In the genomic region with DNA sequence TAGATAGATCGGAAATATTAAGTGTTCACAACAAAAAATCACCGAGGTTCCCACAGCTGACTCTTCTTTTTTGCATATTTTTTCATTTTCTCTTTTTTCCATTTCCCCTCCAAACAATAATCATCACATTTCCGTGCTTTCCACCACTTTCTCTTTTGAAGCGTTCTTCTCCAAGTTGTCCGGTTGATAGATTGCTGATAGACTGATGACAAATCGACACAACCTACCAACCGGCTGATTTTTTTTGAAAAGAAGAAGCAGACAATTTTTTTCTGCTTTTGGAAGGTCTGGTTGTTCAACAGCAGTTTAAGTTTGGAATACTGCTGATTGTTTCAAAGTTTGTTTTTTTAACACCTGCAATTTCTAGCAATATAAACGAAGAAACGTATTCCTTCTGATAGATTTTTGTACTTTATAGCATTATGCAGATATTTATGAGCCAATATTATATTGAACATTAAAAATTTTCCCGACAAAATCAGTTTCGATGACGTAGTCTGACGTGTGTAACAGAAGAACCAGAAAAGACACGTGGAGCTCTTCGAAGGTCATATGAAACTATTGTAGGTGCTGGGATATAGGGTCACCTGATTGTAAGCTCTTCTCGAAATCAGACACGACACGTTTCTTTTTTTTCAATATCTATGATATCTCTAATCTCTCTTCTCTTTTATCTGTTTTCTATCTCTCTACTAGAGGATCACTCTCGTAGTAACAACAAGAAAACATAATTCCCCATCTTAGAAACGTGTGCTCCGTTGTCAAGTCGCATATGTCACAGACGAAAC, we compare ENCODE assay signal across 6 worm cellular contexts.
TF ChIP-seq lines count a peak whose summit lies in the region.

No protein-coding gene starts in this region.

TF ChIP-seq in whole organism, L1 larva, 84 proteins besides CTCF, POLR2A, EP300 and RAD21 (continues in another document):
- TF ChIP-seq efl-1 (optimal IDR thresholded peaks at IDR 0.05; lab: Kevin White, UChicago), result peak in 1 of 2 experiments; percentile 20
- TF ChIP-seq efl-1 (GFP tag; optimal IDR thresholded peaks at IDR 0.05 in 1 of 2; lab: Kevin White, UChicago), result peak in 1 of 2 experiments; percentile 52
- TF ChIP-seq swsn-7 (tag; optimal IDR thresholded peaks at IDR 0.05; lab: Kevin White, UChicago), result peak; percentile 33
- TF ChIP-seq Y116A8C.19 (tag; optimal IDR thresholded peaks at IDR 0.05; lab: Kevin White, UChicago; ENCODE audit: borderline replicate concordance), result no peak
- TF ChIP-seq nhr-20 (tag; optimal IDR thresholded peaks at IDR 0.05; lab: Kevin White, UChicago), result peak; percentile 71
- TF ChIP-seq lin-13 (GFP tag; optimal IDR thresholded peaks at IDR 0.05; lab: Kevin White, UChicago), result no peak
- TF ChIP-seq unc-62 (GFP tag; optimal IDR thresholded peaks at IDR 0.05; lab: Kevin White, UChicago), result no peak
- peak; percentile 69 for TF ChIP-seq lir-3 (tag; optimal IDR thresholded peaks at IDR 0.05; lab: Kevin White, UChicago; ENCODE audit: poor library complexity)
- no peak for TF ChIP-seq unc-98 (GFP tag; IDR thresholded peaks at IDR 0.05; lab: Robert Waterston, UW)
- peak; percentile 79 for TF ChIP-seq rnt-1 (tag; optimal IDR thresholded peaks at IDR 0.05; lab: Kevin White, UChicago)
- TF ChIP-seq elt-3 (tag; optimal IDR thresholded peaks at IDR 0.05; lab: Kevin White, UChicago), result no peak
- no peak for TF ChIP-seq nhr-90 (tag; optimal IDR thresholded peaks at IDR 0.05; lab: Kevin White, UChicago; ENCODE audit: poor library complexity)
- peak; percentile 45 for TF ChIP-seq C16A3.4 (tag; optimal IDR thresholded peaks at IDR 0.05; lab: Kevin White, UChicago)

TF ChIP-seq in whole organism, L2 larva, 48 proteins besides CTCF, POLR2A, EP300 and RAD21:
- TF ChIP-seq mab-5 (tag; optimal IDR thresholded peaks at IDR 0.05; lab: Kevin White, UChicago) (no peak), ztf-4 (tag; optimal IDR thresholded peaks at IDR 0.05; lab: Kevin White, UChicago) (peak; percentile 17), lsy-2 (tag; optimal IDR thresholded peaks at IDR 0.05; lab: Kevin White, UChicago) (peak in 1 of 2 experiments; percentile 63), nhr-237 (tag; optimal IDR thresholded peaks at IDR 0.05; lab: Kevin White, UChicago) (no peak), crh-2 (tag; optimal IDR thresholded peaks at IDR 0.05; lab: Kevin White, UChicago) (peak; percentile 10), sma-9 (GFP tag; optimal IDR thresholded peaks at IDR 0.05; lab: Kevin White, UChicago) (peak; percentile 36), sma-9 (tag; optimal IDR thresholded peaks at IDR 0.05; lab: Kevin White, UChicago) (no peak), nhr-129 (tag; optimal IDR thresholded peaks at IDR 0.05; lab: Kevin White, UChicago) (peak; percentile 42), ceh-16 (tag; optimal IDR thresholded peaks at IDR 0.05; lab: Kevin White, UChicago) (no peak), nhr-21 (tag; optimal IDR thresholded peaks at IDR 0.05; lab: Kevin White, UChicago) (no peak), alr-1 (tag; optimal IDR thresholded peaks at IDR 0.05; lab: Kevin White, UChicago) (no peak), sma-3 (GFP tag; optimal IDR thresholded peaks at IDR 0.05; lab: Kevin White, UChicago) (no peak), F13H6.1 (tag; optimal IDR thresholded peaks at IDR 0.05; lab: Kevin White, UChicago) (peak; percentile 34), C34F6.9 (tag; optimal IDR thresholded peaks at IDR 0.05; lab: Kevin White, UChicago) (peak; percentile 56)
TF ChIP-seq in whole organism, L2 larva: peak in this region for 7.

TF ChIP-seq in whole organism, L3 larva, 47 proteins besides CTCF, POLR2A, EP300 and RAD21:
- TF ChIP-seq nfya-1 (tag; optimal IDR thresholded peaks at IDR 0.05; lab: Kevin White, UChicago; ENCODE audit: insufficient read depth) (peak; percentile 30), aly-2 (tag; optimal IDR thresholded peaks at IDR 0.05; lab: Kevin White, UChicago) (no peak)

TF ChIP-seq in whole organism, L4 larva, 104 proteins besides CTCF, POLR2A, EP300 and RAD21 (continues in another document):
- no peak for TF ChIP-seq ceh-32 (tag; optimal IDR thresholded peaks at IDR 0.05; lab: Kevin White, UChicago; ENCODE audit: poor library complexity)
- no peak for TF ChIP-seq nhr-48 (tag; optimal IDR thresholded peaks at IDR 0.05; lab: Kevin White, UChicago)
- no peak for TF ChIP-seq rbr-2 (tag; optimal IDR thresholded peaks at IDR 0.05; lab: Kevin White, UChicago)
- peak; percentile 58 for TF ChIP-seq aha-1 (tag; lab: Kevin White, UChicago)
- peak; percentile 25 for TF ChIP-seq hlh-11 (tag; optimal IDR thresholded peaks at IDR 0.05; lab: Kevin White, UChicago)
- TF ChIP-seq F44E2.7 (GFP tag; IDR thresholded peaks at IDR 0.05; lab: Robert Waterston, UW), result no peak
- no peak for TF ChIP-seq mdl-1 (tag; optimal IDR thresholded peaks at IDR 0.05; lab: Kevin White, UChicago)
- TF ChIP-seq nhr-111 (GFP tag; optimal IDR thresholded peaks at IDR 0.05; lab: Kevin White, UChicago), result no peak
- no peak for TF ChIP-seq fkh-10 (GFP tag; optimal IDR thresholded peaks at IDR 0.05; lab: Kevin White, UChicago)
- TF ChIP-seq unc-39 (tag; optimal IDR thresholded peaks at IDR 0.05; lab: Kevin White, UChicago), result no peak
- TF ChIP-seq ctbp-1 (GFP tag; IDR thresholded peaks at IDR 0.05; lab: Robert Waterston, UW), result no peak
- TF ChIP-seq dpl-1 (GFP tag; optimal IDR thresholded peaks at IDR 0.05; lab: Kevin White, UChicago), result no peak
- TF ChIP-seq nhr-76 (tag; optimal IDR thresholded peaks at IDR 0.05; lab: Kevin White, UChicago), result no peak
- no peak for TF ChIP-seq nhr-6 (tag; optimal IDR thresholded peaks at IDR 0.05; lab: Kevin White, UChicago)
- no peak for TF ChIP-seq T26A8.4 (GFP tag; IDR thresholded peaks at IDR 0.05; lab: Robert Waterston, UW)
- no peak for TF ChIP-seq T20F7.1 (GFP tag; optimal IDR thresholded peaks at IDR 0.05; lab: Kevin White, UChicago)
- peak; percentile 14 for TF ChIP-seq hlh-30 (tag; optimal IDR thresholded peaks at IDR 0.05; lab: Kevin White, UChicago; ENCODE audit: insufficient read depth)
- TF ChIP-seq daf-8 (GFP tag; IDR thresholded peaks at IDR 0.05; lab: Robert Waterston, UW), result no peak
- TF ChIP-seq nhr-25 (tag; optimal IDR thresholded peaks at IDR 0.05; lab: Kevin White, UChicago; ENCODE audit: borderline replicate concordance, insufficient read depth), result no peak

TF ChIP-seq in whole organism, late embryonic, 69 proteins besides CTCF, POLR2A, EP300 and RAD21:
- TF ChIP-seq ceh-6 (GFP tag; optimal IDR thresholded peaks at IDR 0.05; lab: Kevin White, UChicago), result no peak
- peak; percentile 25 for TF ChIP-seq hlh-30 (tag; optimal IDR thresholded peaks at IDR 0.05; lab: Kevin White, UChicago; ENCODE audit: insufficient read depth)
- TF ChIP-seq nhr-232 (tag; optimal IDR thresholded peaks at IDR 0.05; lab: Kevin White, UChicago), result no peak

TF ChIP-seq in whole organism, young adult, 124 proteins besides CTCF, POLR2A, EP300 and RAD21:
- TF ChIP-seq nhr-27 (tag; optimal IDR thresholded peaks at IDR 0.05; lab: Kevin White, UChicago) (no peak), B0261.1 (tag; optimal IDR thresholded peaks at IDR 0.05; lab: Kevin White, UChicago) (no peak), attf-5 (GFP tag; optimal IDR thresholded peaks at IDR 0.05; lab: Kevin White, UChicago) (no peak), let-607 (tag; optimal IDR thresholded peaks at IDR 0.05; lab: Kevin White, UChicago) (peak in 1 of 2 experiments; percentile 24), gei-17 (GFP tag; optimal IDR thresholded peaks at IDR 0.05; lab: Kevin White, UChicago) (no peak), nfyb-1 (GFP tag; IDR thresholded peaks at IDR 0.05; lab: Robert Waterston, UW) (no peak), nhr-80 (tag; optimal IDR thresholded peaks at IDR 0.05; lab: Kevin White, UChicago) (peak; percentile 62)
